Fruit fly (Drosophila melanogaster) whole organism, prepupa: ENCODE results near the gene Hyls1.

Experiments
- Blimp-1 ChIP-seq: fragments of 200-800 bp; sonication (Bioruptor generic); optimal IDR thresholded peaks from 3 replicates; lab custom pipeline; 2017; ENCODE audit warnings: missing biosample characterization, missing genetic modification characterization, mild to moderate bottlenecking, moderate library complexity, missing genetic modification reagents
- CG10631 ChIP-seq: fragments of 200-800 bp; sonication (Bioruptor generic); optimal IDR thresholded peaks from 2 replicates; lab custom pipeline; 2016; ENCODE audit warnings: missing biosample characterization, missing genetic modification characterization
- CG11294 ChIP-seq: fragments of 200-800 bp; sonication (Bioruptor generic); IDR thresholded peaks from 2 replicates; pipeline ENCODE4 v1.3.6; 2022; ENCODE audit warnings: missing biosample characterization, missing genetic modification characterization
- CG11902 ChIP-seq: fragments of 200-800 bp; sonication (Bioruptor generic); optimal IDR thresholded peaks from 3 replicates; lab custom pipeline; 2016; ENCODE audit warnings: missing biosample characterization, missing genetic modification characterization
- CG15336 ChIP-seq: fragments of 200-800 bp; sonication (Bioruptor generic); IDR thresholded peaks from 2 replicates; pipeline ENCODE4 v1.3.6; 2022; ENCODE audit warnings: missing biosample characterization, missing genetic modification characterization
- CG1621 ChIP-seq: fragments of 200-800 bp; sonication (Bioruptor generic); optimal IDR thresholded peaks from 3 replicates; lab custom pipeline; 2018; ENCODE audit warnings: missing biosample characterization, mild to moderate bottlenecking, missing genetic modification characterization
- CG3032 ChIP-seq: fragments of 200-800 bp; optimal IDR thresholded peaks from 2 replicates; lab custom pipeline; 2019; ENCODE audit warnings: missing biosample characterization, mild to moderate bottlenecking, missing genetic modification characterization, moderate library complexity
- CG32006 ChIP-seq: fragments of 200-800 bp; sonication (Bioruptor generic); optimal IDR thresholded peaks from 3 replicates; lab custom pipeline; 2017; ENCODE audit warnings: missing biosample characterization, mild to moderate bottlenecking, missing genetic modification characterization
- CG34406 ChIP-seq: fragments of 200-800 bp; sonication (Bioruptor generic); optimal IDR thresholded peaks from 3 replicates; lab custom pipeline; 2016; ENCODE audit warnings: missing biosample characterization, missing genetic modification characterization
- CG3919 ChIP-seq: fragments of 200-800 bp; sonication (Bioruptor generic); optimal IDR thresholded peaks from 3 replicates; lab custom pipeline; 2016; ENCODE audit warnings: missing biosample characterization, missing genetic modification characterization
- CG6276 ChIP-seq: fragments of 200-800 bp; sonication (Bioruptor generic); optimal IDR thresholded peaks from 2 replicates; lab custom pipeline; 2017; ENCODE audit warnings: missing biosample characterization, mild to moderate bottlenecking, missing genetic modification characterization
- CG6808 ChIP-seq: fragments of 200-800 bp; sonication (Bioruptor generic); optimal IDR thresholded peaks from 3 replicates; lab custom pipeline; 2017; ENCODE audit warnings: missing biosample characterization, missing genetic modification characterization, mild to moderate bottlenecking, moderate library complexity, missing genetic modification reagents
- CG6854 ChIP-seq: fragments of 200-800 bp; sonication (Bioruptor generic); optimal IDR thresholded peaks from 2 replicates; lab custom pipeline; 2017; ENCODE audit warnings: missing biosample characterization, mild to moderate bottlenecking, missing genetic modification characterization
- CG7368 ChIP-seq: fragments of 200-800 bp; sonication (Bioruptor generic); optimal IDR thresholded peaks from 3 replicates; lab custom pipeline; 2016; ENCODE audit warnings: missing biosample characterization, missing genetic modification characterization
- CG8319 ChIP-seq: fragments of 200-800 bp; sonication (Bioruptor generic); optimal IDR thresholded peaks from 3 replicates; lab custom pipeline; 2016; ENCODE audit warnings: missing biosample characterization, missing genetic modification characterization
- CG8632 ChIP-seq: fragments of 200-800 bp; sonication (Bioruptor generic); optimal IDR thresholded peaks from 3 replicates; lab custom pipeline; 2016; ENCODE audit warnings: missing biosample characterization, missing genetic modification characterization
- CG9139 ChIP-seq: fragments of 200-800 bp; sonication (Bioruptor generic); optimal IDR thresholded peaks from 3 replicates; lab custom pipeline; 2017; ENCODE audit warnings: missing biosample characterization, mild to moderate bottlenecking, missing genetic modification characterization
- Eip75B ChIP-seq: fragments of 200-800 bp; sonication (Bioruptor generic); optimal IDR thresholded peaks from 3 replicates; lab custom pipeline; 2016; ENCODE audit warnings: missing biosample characterization, missing genetic modification characterization
- Eip78C ChIP-seq: fragments of 200-800 bp; sonication (Bioruptor generic); peaks from one replicate; lab custom pipeline; 2016; ENCODE audit warnings: missing biosample characterization, missing genetic modification characterization
- Ets21C ChIP-seq: fragments of 200-800 bp; sonication (Bioruptor generic); optimal IDR thresholded peaks from 3 replicates; lab custom pipeline; 2016; ENCODE audit warnings: missing biosample characterization, missing genetic modification characterization
- Ets96B ChIP-seq: fragments of 200-800 bp; optimal IDR thresholded peaks from 2 replicates; lab custom pipeline; 2019; ENCODE audit warnings: missing biosample characterization, mild to moderate bottlenecking, missing genetic modification characterization, moderate library complexity
- Gug ChIP-seq: fragments of 200-800 bp; sonication (Bioruptor generic); IDR thresholded peaks from 2 replicates; pipeline ENCODE4 v1.3.6; 2022; ENCODE audit warnings: missing biosample characterization, missing genetic modification characterization
- Hr38 ChIP-seq: sonication (Bioruptor generic); optimal IDR thresholded peaks from 2 replicates; lab custom pipeline; 2016; ENCODE audit warnings: missing biosample characterization, missing genetic modification characterization
- Hr4 ChIP-seq: fragments of 200-800 bp; sonication (Bioruptor generic); optimal IDR thresholded peaks from 3 replicates; lab custom pipeline; 2016; ENCODE audit warnings: missing biosample characterization, missing genetic modification characterization
- Met ChIP-seq: fragments of 200-800 bp; sonication (Bioruptor generic); optimal IDR thresholded peaks from 3 replicates; lab custom pipeline; 2016; ENCODE audit warnings: missing biosample characterization, missing genetic modification characterization
- Smox ChIP-seq: fragments of 200-800 bp; sonication (Bioruptor generic); optimal IDR thresholded peaks from 3 replicates; lab custom pipeline; 2016; ENCODE audit warnings: missing biosample characterization, missing genetic modification characterization
- Sox14 ChIP-seq: fragments of 200-800 bp; sonication (Bioruptor generic); optimal IDR thresholded peaks from 3 replicates; lab custom pipeline; 2016; ENCODE audit warnings: missing biosample characterization, missing genetic modification characterization
- Sox15 ChIP-seq: fragments of 200-800 bp; sonication (Bioruptor generic); optimal IDR thresholded peaks from 3 replicates; lab custom pipeline; 2016; ENCODE audit warnings: missing biosample characterization, missing genetic modification characterization
- acj6 ChIP-seq: fragments of 200-800 bp; sonication (Bioruptor generic); optimal IDR thresholded peaks from 3 replicates; lab custom pipeline; 2016; ENCODE audit warnings: missing biosample characterization, missing genetic modification characterization
- dac ChIP-seq: fragments of 200-800 bp; sonication (Bioruptor generic); optimal IDR thresholded peaks from 2 replicates; lab custom pipeline; 2017; ENCODE audit warnings: missing biosample characterization, mild to moderate bottlenecking, missing genetic modification characterization
- dsx ChIP-seq: fragments of 200-800 bp; optimal IDR thresholded peaks from 3 replicates; lab custom pipeline; 2019; ENCODE audit warnings: missing biosample characterization, mild to moderate bottlenecking, missing genetic modification characterization, moderate library complexity; ENCODE audit not compliant: poor library complexity, severe bottlenecking
- esn ChIP-seq: fragments of 200-800 bp; sonication (Bioruptor generic); optimal IDR thresholded peaks from 2 replicates; lab custom pipeline; 2016; ENCODE audit warnings: missing biosample characterization, mild to moderate bottlenecking, missing genetic modification characterization, moderate library complexity
- fd85E ChIP-seq: fragments of 200-800 bp; sonication (Bioruptor generic); optimal IDR thresholded peaks from 3 replicates; lab custom pipeline; 2016; ENCODE audit warnings: missing biosample characterization, missing genetic modification characterization
- lz ChIP-seq: fragments of 200-800 bp; sonication (Bioruptor generic); optimal IDR thresholded peaks from 3 replicates; lab custom pipeline; 2016; ENCODE audit warnings: missing biosample characterization, missing genetic modification characterization
- pdm3 ChIP-seq: fragments of 200-800 bp; sonication (Bioruptor generic); optimal IDR thresholded peaks from 3 replicates; lab custom pipeline; 2016; ENCODE audit warnings: missing biosample characterization, missing genetic modification characterization
- salr ChIP-seq, 2 experiments: fragments of 200-800 bp; sonication (Bioruptor generic); optimal IDR thresholded peaks; 3 replicates each; lab custom pipeline; 2016 to 2018; ENCODE audit warnings: missing biosample characterization in 2 of 2, missing genetic modification characterization in 2 of 2, mild to moderate bottlenecking in 1 of 2
- spab ChIP-seq: fragments of 200-800 bp; sonication (Bioruptor generic); optimal IDR thresholded peaks from 2 replicates; lab custom pipeline; 2017; ENCODE audit warnings: missing biosample characterization, mild to moderate bottlenecking, missing genetic modification characterization, missing genetic modification reagents
- ss ChIP-seq, 2 experiments: fragments of 200-800 bp; sonication (Bioruptor generic); optimal IDR thresholded peaks; 2 replicates in 1 of 2; 3 replicates in 1 of 2; lab custom pipeline; 2017 to 2018; ENCODE audit warnings: mild to moderate bottlenecking in 2 of 2, missing biosample characterization in 2 of 2, missing genetic modification characterization in 2 of 2, moderate library complexity in 1 of 2
- svp ChIP-seq: fragments of 200-800 bp; sonication (Bioruptor generic); peaks from one replicate; lab custom pipeline; 2016; ENCODE audit warnings: missing biosample characterization, missing genetic modification characterization
- topi ChIP-seq: fragments of 200-800 bp; sonication (Bioruptor generic); optimal IDR thresholded peaks from 3 replicates; lab custom pipeline; 2016; ENCODE audit warnings: missing biosample characterization, missing genetic modification characterization
- vri ChIP-seq: fragments of 200-800 bp; sonication (Bioruptor generic); optimal IDR thresholded peaks from 3 replicates; lab custom pipeline; 2016; ENCODE audit warnings: missing biosample characterization, mild to moderate bottlenecking, missing genetic modification characterization

Hyls1 gene

dm6 chr2L:16356249-16357025, 4.0 kb upstream of the Hyls1 start, which contains the start of gene CaBP1:
CaBP1 (minus strand) TSS chr2L:16356735.
- TF ChIP-seq CG3032 (no peak), svp (no peak), Eip75B (no peak), Blimp-1 (GFP tag; lab: Kevin White, UChicago) (no peak), Met (GFP tag; lab: Kevin White, UChicago) (no peak), Smox (no peak), topi (peak; percentile 2), CG8632 (no peak), CG1621 (tag; lab: Kevin White, UChicago) (peak; percentile 3), salr (GFP tag; optimal IDR thresholded peaks at IDR 0.05; lab: Kevin White, UChicago) (no peak), Eip78C (GFP tag; lab: Kevin White, UChicago) (peak; percentile 19), vri (peak; percentile 16), CG7368 (GFP tag; lab: Kevin White, UChicago) (no peak), pdm3 (GFP tag; lab: Kevin White, UChicago) (no peak), Hr38 (GFP tag; lab: Kevin White, UChicago) (no peak), Gug (GFP tag; lab: Robert Waterston, UW) (no peak), CG6854 (GFP tag; lab: Kevin White, UChicago) (peak; percentile 38), Ets96B (no peak), spab (GFP tag; lab: Kevin White, UChicago) (no peak), CG3919 (GFP tag; lab: Kevin White, UChicago) (no peak), fd85E (GFP tag; lab: Kevin White, UChicago) (no peak), CG8319 (GFP tag; lab: Kevin White, UChicago) (no peak), Hr4 (GFP tag; lab: Kevin White, UChicago) (no peak), CG32006 (GFP tag; lab: Kevin White, UChicago) (no peak), CG34406 (no peak), dac (no peak), CG15336 (GFP tag; lab: Robert Waterston, UW) (no peak), lz (GFP tag; lab: Kevin White, UChicago) (peak; percentile 21), esn (GFP tag; lab: Kevin White, UChicago) (no peak), dsx (GFP tag; lab: Kevin White, UChicago) (no peak), Sox14 (GFP tag; lab: Kevin White, UChicago) (no peak), CG6276 (GFP tag; lab: Kevin White, UChicago) (no peak)

- TF ChIP-seq Blimp-1 (GFP tag; lab: Kevin White, UChicago) (no peak), svp (peak; percentile 53), CG6808 (GFP tag; lab: Kevin White, UChicago) (peak; percentile 3), Hr38 (GFP tag; lab: Kevin White, UChicago) (no peak), ss (GFP tag; optimal IDR thresholded peaks at IDR 0.05; lab: Kevin White, UChicago) (peak; percentile 10 to 24)
- TF ChIP-seq, all 60 proteins: peak for 3
These were observed 1.3 kb upstream of the Hyls1 start for dm6 chr2L:16353765-16354164.

- TF ChIP-seq CG11294 (no peak), svp (no peak), lz (GFP tag; lab: Kevin White, UChicago) (no peak), Eip78C (GFP tag; lab: Kevin White, UChicago) (no peak), Ets96B (no peak), Ets21C (GFP tag; lab: Kevin White, UChicago) (no peak), acj6 (GFP tag; lab: Kevin White, UChicago) (no peak), CG15336 (GFP tag; lab: Robert Waterston, UW) (no peak), CG9139 (GFP tag; lab: Kevin White, UChicago) (no peak), Sox15 (GFP tag; lab: Kevin White, UChicago) (no peak), CG6276 (GFP tag; lab: Kevin White, UChicago) (no peak), CG10631 (GFP tag; lab: Kevin White, UChicago) (no peak), CG8632 (no peak), CG11902 (GFP tag; lab: Kevin White, UChicago) (no peak)
These were observed 433 bp downstream of the Hyls1 start for dm6 chr2L:16351805-16352584.
